Fruit fly (Drosophila melanogaster): ENCODE data around the gene Archease.

dm6 chr3R:21649823-21650499, 12.8 kb downstream of the Archease start:
- TF ChIP-seq CG8281 (tag; optimal IDR thresholded peaks at IDR 0.05) (no peak), croc (GFP tag; conservative IDR thresholded peaks at IDR 0.05) (no peak), Rfx (GFP tag; IDR thresholded peaks at IDR 0.05) (no peak), HLHmδ (GFP tag; optimal IDR thresholded peaks at IDR 0.05) (no peak), dmrt99B (tag; optimal IDR thresholded peaks at IDR 0.05) (no peak), ken (GFP tag; IDR thresholded peaks at IDR 0.05) (no peak), danr (GFP tag; IDR thresholded peaks at IDR 0.05) (no peak), Asciz (GFP tag; optimal IDR thresholded peaks at IDR 0.05) (no peak), yki (optimal IDR thresholded peaks at IDR 0.05) (no peak), Hr39 (optimal IDR thresholded peaks at IDR 0.05) (no peak), CG11695 (GFP tag; IDR thresholded peaks at IDR 0.05) (no peak)
